Fruit fly (Drosophila melanogaster): Measurements from ENCODE around the gene gny.

Gene gny

DNA sequence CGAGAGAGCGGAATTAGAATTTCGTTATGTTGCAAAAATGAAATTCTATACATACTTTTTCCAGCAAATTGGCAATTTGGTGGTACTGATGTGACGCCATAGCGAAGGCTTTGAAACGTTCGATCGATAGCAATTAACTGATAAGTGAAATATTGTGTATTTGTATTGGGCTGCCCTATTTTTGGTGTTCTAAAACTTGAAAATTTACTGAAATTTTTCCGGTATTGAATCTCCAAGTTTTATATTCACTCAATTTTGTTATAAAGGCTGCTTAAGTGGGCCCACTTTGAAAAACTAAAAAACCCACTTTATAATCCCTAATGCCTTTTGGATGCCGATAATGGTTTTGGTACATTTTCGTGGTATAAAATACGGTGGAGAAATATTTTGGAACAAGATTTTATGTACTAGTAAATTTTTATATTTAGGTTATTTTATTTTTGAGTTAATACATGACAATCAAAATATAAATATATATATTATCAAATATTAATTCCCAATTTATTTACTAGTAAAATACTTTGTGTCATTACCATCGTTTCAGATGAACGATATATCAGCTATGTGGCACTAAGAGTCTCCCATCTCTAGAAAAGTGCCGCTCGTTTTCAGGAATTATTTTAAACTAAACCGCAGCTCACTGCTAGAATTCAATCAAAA lies 17.4 kb upstream of the gny start, which contains the start of the genes Cand1 and pim (continued):
- TF ChIP-seq CG8290 (GFP tag; optimal IDR thresholded peaks at IDR 0.05) = no peak
- TF ChIP-seq CG8290 (tag; optimal IDR thresholded peaks at IDR 0.05) = no peak
- TF ChIP-seq CG17186 (GFP tag; optimal IDR thresholded peaks at IDR 0.05) = no peak
- TF ChIP-seq CG30431 (GFP tag; optimal IDR thresholded peaks at IDR 0.05) = no peak
- TF ChIP-seq CG10274 (GFP tag; optimal IDR thresholded peaks at IDR 0.05) = no peak
- TF ChIP-seq CG9437 (GFP tag; optimal IDR thresholded peaks at IDR 0.05) = no peak
- TF ChIP-seq CG18599 (GFP tag; optimal IDR thresholded peaks at IDR 0.05) = no peak
- peak; percentile 70 for TF ChIP-seq CG16813 (GFP tag; IDR thresholded peaks at IDR 0.05; ENCODE audit: partially characterized antibody)
- peak; percentile 78 for TF ChIP-seq row (GFP tag; IDR thresholded peaks at IDR 0.05)
- no peak for TF ChIP-seq CG16779 (GFP tag; IDR thresholded peaks at IDR 0.05)
- TF ChIP-seq Neu2 (GFP tag; optimal IDR thresholded peaks at IDR 0.05; ENCODE audit: borderline replicate concordance) = no peak
- TF ChIP-seq TFAM (GFP tag; optimal IDR thresholded peaks at IDR 0.05) = no peak
- peak; percentile 38 for TF ChIP-seq CG15514 (GFP tag; optimal IDR thresholded peaks at IDR 0.05)
- TF ChIP-seq Pdp1 (GFP tag; optimal IDR thresholded peaks at IDR 0.05) = no peak
- TF ChIP-seq CG9932 (GFP tag; IDR thresholded peaks at IDR 0.05) = peak; percentile 52; the same call in 1 of the 2 replicates
- no peak for TF ChIP-seq esg (GFP tag; conservative IDR thresholded peaks at IDR 0.05)
- no peak for TF ChIP-seq ems (GFP tag; optimal IDR thresholded peaks at IDR 0.05)
- no peak for TF ChIP-seq chn (GFP tag; optimal IDR thresholded peaks at IDR 0.05)
- no peak for TF ChIP-seq CG11093 (GFP tag; IDR thresholded peaks at IDR 0.05)
- TF ChIP-seq hbn (GFP tag; IDR thresholded peaks at IDR 0.05; ENCODE audit: partially characterized antibody) = peak; percentile 46; the same call in 1 of the 2 replicates
- peak; percentile 8 for TF ChIP-seq PHDP (tag; optimal IDR thresholded peaks at IDR 0.05)
- TF ChIP-seq CG17359 (tag; optimal IDR thresholded peaks at IDR 0.05) = no peak
- no peak for TF ChIP-seq CG9727 (GFP tag; optimal IDR thresholded peaks at IDR 0.05)
- TF ChIP-seq lbe (GFP tag; optimal IDR thresholded peaks at IDR 0.05) = no peak
- TF ChIP-seq CG11504 (tag; optimal IDR thresholded peaks at IDR 0.05) = no peak
- no peak for TF ChIP-seq CG6683 (GFP tag; optimal IDR thresholded peaks at IDR 0.05)
- TF ChIP-seq Abd-B (GFP tag; optimal IDR thresholded peaks at IDR 0.05) = peak; percentile 36
- no peak for TF ChIP-seq Ada2b (GFP tag; IDR thresholded peaks at IDR 0.05)
- TF ChIP-seq exex (tag; optimal IDR thresholded peaks at IDR 0.05) = no peak
- TF ChIP-seq Nf-YB (GFP tag; optimal IDR thresholded peaks at IDR 0.05) = no peak
- TF ChIP-seq Bteb2 (GFP tag; optimal IDR thresholded peaks at IDR 0.05) = no peak
- no peak for TF ChIP-seq wek (GFP tag; optimal IDR thresholded peaks at IDR 0.05)
- no peak for TF ChIP-seq ash1 (GFP tag; optimal IDR thresholded peaks at IDR 0.05)
- TF ChIP-seq Poxn (GFP tag; IDR thresholded peaks at IDR 0.05) = no peak
- TF ChIP-seq D19A (tag; optimal IDR thresholded peaks at IDR 0.05) = peak; percentile 5
- no peak for TF ChIP-seq CG8359 (GFP tag; optimal IDR thresholded peaks at IDR 0.05; ENCODE audit: borderline replicate concordance)
- no peak for TF ChIP-seq hb (GFP tag; IDR thresholded peaks at IDR 0.05; ENCODE audit: partially characterized antibody)
- no peak for TF ChIP-seq Fer3 (tag; optimal IDR thresholded peaks at IDR 0.05)
- TF ChIP-seq MESR4 (GFP tag; optimal IDR thresholded peaks at IDR 0.05) = peak; percentile 57
- no peak for TF ChIP-seq Ravus (GFP tag; IDR thresholded peaks at IDR 0.05)
- TF ChIP-seq gsb (GFP tag; IDR thresholded peaks at IDR 0.05) = no peak
- no peak for TF ChIP-seq CG4424 (GFP tag; optimal IDR thresholded peaks at IDR 0.05)
- TF ChIP-seq gem (tag; optimal IDR thresholded peaks at IDR 0.05) = no peak
- no peak for TF ChIP-seq Mrtf (GFP tag; IDR thresholded peaks at IDR 0.05)
- TF ChIP-seq slp2 (GFP tag; optimal IDR thresholded peaks at IDR 0.05) = no peak
- TF ChIP-seq ro (GFP tag; IDR thresholded peaks at IDR 0.05) = no peak
- TF ChIP-seq CG10654 (GFP tag; optimal IDR thresholded peaks at IDR 0.05) = no peak
- TF ChIP-seq Adf1 (GFP tag; IDR thresholded peaks at IDR 0.05) = no peak
- TF ChIP-seq CG31224 (GFP tag; IDR thresholded peaks at IDR 0.05) = no peak
- peak; percentile 70 for TF ChIP-seq CG12659 (GFP tag; optimal IDR thresholded peaks at IDR 0.05)
